Fruit fly (Drosophila melanogaster) whole organism, embryonic: ENCODE results near the gene Col4a1.
A peak's percentile ranks its signal among the peaks of the same experiment; 100 is the strongest.

ENCODE experiments used
- Antp ChIP-seq: fragments of 200-800 bp; sonication (Bioruptor generic); optimal IDR thresholded peaks from 3 replicates; lab custom pipeline; 2016; ENCODE audit warnings: missing biosample characterization, missing genetic modification characterization
- CG10267 ChIP-seq: fragments of 200-800 bp; sonication (Bioruptor generic); optimal IDR thresholded peaks from 2 replicates; lab custom pipeline; 2018; ENCODE audit warnings: missing biosample characterization, mild to moderate bottlenecking, missing genetic modification characterization, moderate library complexity
- CG10274 ChIP-seq: fragments of 200-800 bp; sonication (Bioruptor generic); optimal IDR thresholded peaks from 3 replicates; lab custom pipeline; 2017; ENCODE audit warnings: missing biosample characterization, mild to moderate bottlenecking, missing genetic modification characterization
- CG11093 ChIP-seq: fragments of 200-800 bp; sonication (Bioruptor generic); IDR thresholded peaks from 3 replicates; pipeline ENCODE4 v1.3.6; 2022; ENCODE audit warnings: missing biosample characterization, missing genetic modification characterization
- CG11504 ChIP-seq: fragments of 200-800 bp; sonication (Bioruptor generic); optimal IDR thresholded peaks from 3 replicates; lab custom pipeline; 2019; ENCODE audit warnings: missing biosample characterization, mild to moderate bottlenecking, missing genetic modification characterization, moderate library complexity
- CG12659 ChIP-seq: fragments of 200-800 bp; sonication (Bioruptor generic); optimal IDR thresholded peaks from 3 replicates; lab custom pipeline; 2017; ENCODE audit warnings: mild to moderate bottlenecking, missing biosample characterization, missing genetic modification reagents, missing genetic modification characterization
- CG12942 ChIP-seq: fragments of 200-800 bp; sonication (Bioruptor generic); optimal IDR thresholded peaks from 3 replicates; lab custom pipeline; 2016; ENCODE audit warnings: missing biosample characterization, missing genetic modification characterization
- CG1602 ChIP-seq: fragments of 200-800 bp; sonication (Bioruptor generic); optimal IDR thresholded peaks from 3 replicates; lab custom pipeline; 2016; ENCODE audit warnings: missing biosample characterization, missing genetic modification characterization
- CG1647 ChIP-seq: fragments of 200-800 bp; sonication (Bioruptor generic); optimal IDR thresholded peaks from 3 replicates; lab custom pipeline; 2016; ENCODE audit warnings: missing biosample characterization, missing genetic modification characterization
- CG16813 ChIP-seq: fragments of 200-800 bp; sonication (Bioruptor generic); IDR thresholded peaks from 3 replicates; pipeline ENCODE4 v1.3.6; 2022; ENCODE audit warnings: missing biosample characterization, missing genetic modification characterization; ENCODE audit not compliant: partially characterized antibody
- CG16815 ChIP-seq: fragments of 200-800 bp; sonication (Bioruptor generic); optimal IDR thresholded peaks from 3 replicates; lab custom pipeline; 2017; ENCODE audit warnings: missing biosample characterization, mild to moderate bottlenecking, missing genetic modification characterization
- CG17186 ChIP-seq: fragments of 200-800 bp; sonication (Bioruptor generic); optimal IDR thresholded peaks from 3 replicates; lab custom pipeline; 2017; ENCODE audit warnings: missing biosample characterization, missing genetic modification reagents, missing genetic modification characterization
- CG17359 ChIP-seq: fragments of 200-800 bp; sonication (Bioruptor generic); optimal IDR thresholded peaks from 3 replicates; lab custom pipeline; 2018; ENCODE audit warnings: missing biosample characterization, mild to moderate bottlenecking, missing genetic modification characterization, moderate library complexity
- CG17612 ChIP-seq: fragments of 200-800 bp; sonication (Bioruptor generic); IDR thresholded peaks from 2 replicates; pipeline ENCODE4 v1.3.6; 2022; ENCODE audit warnings: missing biosample characterization, missing genetic modification characterization
- CG1792 ChIP-seq: fragments of 200-800 bp; sonication (Bioruptor generic); optimal IDR thresholded peaks from 2 replicates; lab custom pipeline; 2016; ENCODE audit warnings: missing biosample characterization, missing genetic modification characterization
- CG18476 ChIP-seq: fragments of 200-800 bp; sonication (Bioruptor generic); optimal IDR thresholded peaks from 2 replicates; lab custom pipeline; 2016; ENCODE audit warnings: missing biosample characterization, mild to moderate bottlenecking, missing genetic modification characterization
- CG2202 ChIP-seq: fragments of 200-800 bp; sonication (Bioruptor generic); optimal IDR thresholded peaks from 2 replicates; lab custom pipeline; 2018; ENCODE audit warnings: missing biosample characterization, mild to moderate bottlenecking, missing genetic modification characterization
- CG30431 ChIP-seq: fragments of 200-800 bp; sonication (Bioruptor generic); optimal IDR thresholded peaks from 2 replicates; lab custom pipeline; 2017; ENCODE audit warnings: missing biosample characterization, missing genetic modification characterization
- CG31388 ChIP-seq: fragments of 200-800 bp; sonication (Bioruptor generic); optimal IDR thresholded peaks from 2 replicates; lab custom pipeline; 2016; ENCODE audit warnings: missing biosample characterization, missing genetic modification characterization
- CG34376 ChIP-seq: fragments of 200-800 bp; sonication (Bioruptor generic); optimal IDR thresholded peaks from 2 replicates; lab custom pipeline; 2018; ENCODE audit warnings: missing biosample characterization, mild to moderate bottlenecking, missing genetic modification characterization
- CG4854 ChIP-seq: fragments of 200-800 bp; sonication (Bioruptor generic); optimal IDR thresholded peaks from 2 replicates; lab custom pipeline; 2016; ENCODE audit warnings: missing biosample characterization, missing genetic modification characterization, inconsistent platforms
- CG7271 ChIP-seq: fragments of 200-800 bp; sonication (Bioruptor generic); optimal IDR thresholded peaks from 2 replicates; lab custom pipeline; 2018; ENCODE audit warnings: missing biosample characterization, mild to moderate bottlenecking, missing genetic modification characterization, moderate library complexity
- CG7372 ChIP-seq: fragments of 200-800 bp; sonication (Bioruptor generic); IDR thresholded peaks from 2 replicates; pipeline ENCODE4 v1.3.6; 2022; ENCODE audit warnings: missing biosample characterization, missing genetic modification characterization
- CG7928 ChIP-seq: fragments of 200-800 bp; sonication (Bioruptor generic); optimal IDR thresholded peaks from 2 replicates; lab custom pipeline; 2017; ENCODE audit warnings: missing biosample characterization, mild to moderate bottlenecking, missing genetic modification characterization
- CG8388 ChIP-seq: fragments of 200-800 bp; sonication (Bioruptor generic); optimal IDR thresholded peaks from 2 replicates; lab custom pipeline; 2019; ENCODE audit warnings: missing biosample characterization, mild to moderate bottlenecking, missing genetic modification characterization, moderate library complexity
- Doc3 ChIP-seq: fragments of 200-800 bp; sonication (Bioruptor generic); IDR thresholded peaks from 3 replicates; pipeline ENCODE4 v1.3.6; 2022; ENCODE audit warnings: missing biosample characterization, missing genetic modification characterization; ENCODE audit not compliant: partially characterized antibody
- E2f1 ChIP-seq: fragments of 200-800 bp; sonication (Bioruptor generic); IDR thresholded peaks from 2 replicates; pipeline ENCODE4 v1.3.6; 2022; ENCODE audit warnings: missing biosample characterization, missing genetic modification characterization
- Eip74EF ChIP-seq, 2 experiments: fragments of 200-800 bp in 1 of 2; fragments of >200 bp in 1 of 2; sonication (Bioruptor generic) in 1 of 2; optimal IDR thresholded peaks; 2 replicates each; lab custom pipeline; 2017 to 2019; ENCODE audit warnings: missing biosample characterization in 2 of 2, missing genetic modification characterization in 2 of 2, mild to moderate bottlenecking in 1 of 2, moderate library complexity in 1 of 2
- HmgD ChIP-seq: fragments of 200-800 bp; sonication (Bioruptor generic); optimal IDR thresholded peaks from 3 replicates; lab custom pipeline; 2016; ENCODE audit warnings: missing biosample characterization, missing genetic modification characterization
- Myb ChIP-seq: fragments of 200-800 bp; sonication (Bioruptor generic); optimal IDR thresholded peaks from 2 replicates; lab custom pipeline; 2016; ENCODE audit warnings: missing biosample characterization, missing genetic modification characterization
- Nf-YA ChIP-seq: fragments of 200-800 bp; sonication (Bioruptor generic); IDR thresholded peaks from 2 replicates; pipeline ENCODE4 v1.3.6; 2022; ENCODE audit warnings: missing biosample characterization, missing genetic modification characterization
- Xbp1 ChIP-seq: fragments of 200-800 bp; sonication (Bioruptor generic); optimal IDR thresholded peaks from 3 replicates; lab custom pipeline; 2016; ENCODE audit warnings: missing biosample characterization, mild to moderate bottlenecking, missing genetic modification characterization
- amos ChIP-seq: fragments of 200-800 bp; sonication (Bioruptor generic); IDR thresholded peaks from 2 replicates; pipeline ENCODE4 v1.3.6; 2022; ENCODE audit warnings: missing biosample characterization, missing genetic modification characterization; ENCODE audit not compliant: partially characterized antibody
- btn ChIP-seq: fragments of 200-800 bp; sonication (Bioruptor generic); optimal IDR thresholded peaks from 2 replicates; lab custom pipeline; 2016; ENCODE audit warnings: missing biosample characterization, missing genetic modification characterization
- dysf ChIP-seq: fragments of 200-800 bp; sonication (Bioruptor generic); IDR thresholded peaks from 3 replicates; pipeline ENCODE4 v1.3.6; 2022; ENCODE audit warnings: missing biosample characterization, missing genetic modification characterization
- fu2 ChIP-seq: fragments of 200-800 bp; sonication (Bioruptor generic); optimal IDR thresholded peaks from 2 replicates; lab custom pipeline; 2016; ENCODE audit warnings: missing biosample characterization, missing genetic modification characterization
- gcm ChIP-seq: fragments of 200-800 bp; sonication (Bioruptor generic); optimal IDR thresholded peaks from 2 replicates; lab custom pipeline; 2019; ENCODE audit warnings: missing biosample characterization, mild to moderate bottlenecking, missing genetic modification characterization, moderate library complexity
- hb ChIP-seq: fragments of 200-800 bp; sonication (Bioruptor generic); IDR thresholded peaks from 3 replicates; pipeline ENCODE4 v1.3.6; 2022; ENCODE audit warnings: missing biosample characterization, missing genetic modification characterization; ENCODE audit not compliant: partially characterized antibody
- her ChIP-seq: fragments of 200-800 bp; sonication (Bioruptor generic); optimal IDR thresholded peaks from 2 replicates; lab custom pipeline; 2016; ENCODE audit warnings: missing biosample characterization, missing genetic modification characterization
- lab ChIP-seq: fragments of 200-800 bp; sonication (Bioruptor generic); optimal IDR thresholded peaks from 3 replicates; lab custom pipeline; 2017; ENCODE audit warnings: missing biosample characterization, missing genetic modification characterization, mild to moderate bottlenecking, moderate library complexity, missing genetic modification reagents
- mld ChIP-seq: fragments of 200-800 bp; sonication (Bioruptor generic); IDR thresholded peaks from 3 replicates; pipeline ENCODE4 v1.3.6; 2022; ENCODE audit warnings: missing biosample characterization, missing genetic modification characterization; ENCODE audit not compliant: partially characterized antibody
- nau ChIP-seq: fragments of 200-800 bp; sonication (Bioruptor generic); optimal IDR thresholded peaks from 3 replicates; lab custom pipeline; 2017; ENCODE audit warnings: missing biosample characterization, mild to moderate bottlenecking, missing genetic modification characterization, missing genetic modification reagents
- pum ChIP-seq: fragments of 200-800 bp; sonication (Bioruptor generic); optimal IDR thresholded peaks from 2 replicates; lab custom pipeline; 2016; ENCODE audit warnings: missing biosample characterization, missing genetic modification characterization
- run ChIP-seq: fragments of 200-800 bp; sonication (Bioruptor generic); optimal IDR thresholded peaks from 3 replicates; lab custom pipeline; 2018; ENCODE audit warnings: missing biosample characterization, mild to moderate bottlenecking, missing genetic modification characterization
- scrt ChIP-seq: fragments of 200-800 bp; sonication (Bioruptor generic); optimal IDR thresholded peaks from 2 replicates; lab custom pipeline; 2018; ENCODE audit warnings: missing biosample characterization, mild to moderate bottlenecking, missing genetic modification characterization, moderate library complexity
- slbo ChIP-seq: fragments of 200-800 bp; sonication (Bioruptor generic); IDR thresholded peaks from 2 replicates; pipeline ENCODE4 v1.3.6; 2022; ENCODE audit warnings: missing biosample characterization, missing genetic modification characterization
- sqz ChIP-seq: fragments of 200-800 bp; sonication (Bioruptor generic); optimal IDR thresholded peaks from 3 replicates; lab custom pipeline; 2018; ENCODE audit warnings: missing biosample characterization, mild to moderate bottlenecking, missing genetic modification characterization
- trem ChIP-seq: fragments of 200-800 bp; optimal IDR thresholded peaks from 3 replicates; lab custom pipeline; 2019; ENCODE audit warnings: missing biosample characterization, mild to moderate bottlenecking, missing genetic modification characterization, moderate library complexity
- zfh1 ChIP-seq: fragments of 200-800 bp; sonication (Bioruptor generic); IDR thresholded peaks from 3 replicates; pipeline ENCODE4 v1.3.6; 2022; ENCODE audit warnings: missing biosample characterization, missing genetic modification characterization

The Col4a1 gene

dm6 chr2L:5000287-5000871, 29.0 kb upstream of the Col4a1 start (continued):
- TF ChIP-seq amos (GFP tag; lab: Robert Waterston, UW): no peak
- peak; percentile 78 for TF ChIP-seq CG18476 (GFP tag; lab: Kevin White, UChicago)
- no peak for TF ChIP-seq CG31388 (GFP tag; lab: Kevin White, UChicago)
- peak; percentile 58 for TF ChIP-seq CG7271 (tag; lab: Kevin White, UChicago)
- TF ChIP-seq E2f1 (GFP tag; lab: Robert Waterston, UW): peak; percentile 66
- TF ChIP-seq Doc3 (GFP tag; lab: Robert Waterston, UW): no peak
- peak; percentile 86 for TF ChIP-seq zfh1 (GFP tag; lab: Robert Waterston, UW)
- peak; percentile 67 for TF ChIP-seq nau (GFP tag; lab: Kevin White, UChicago)
- TF ChIP-seq CG4854 (GFP tag; lab: Kevin White, UChicago): peak; percentile 49
- TF ChIP-seq btn (GFP tag; lab: Kevin White, UChicago): no peak
- TF ChIP-seq hb (GFP tag; lab: Robert Waterston, UW): no peak
- peak; percentile 53; the same call in 1 of the 2 replicates for TF ChIP-seq Nf-YA (GFP tag; lab: Robert Waterston, UW)
- peak; percentile 46 for TF ChIP-seq her (GFP tag; lab: Kevin White, UChicago)
- TF ChIP-seq slbo (GFP tag; lab: Robert Waterston, UW): peak; percentile 86
- no peak for TF ChIP-seq mld (GFP tag; lab: Robert Waterston, UW)
- TF ChIP-seq pum (GFP tag; lab: Kevin White, UChicago): peak; percentile 79
- TF ChIP-seq CG7372 (GFP tag; lab: Robert Waterston, UW): peak; percentile 79
- peak; percentile 76 for TF ChIP-seq sqz (GFP tag; lab: Kevin White, UChicago)
- peak; percentile 75 for TF ChIP-seq Antp (GFP tag; lab: Kevin White, UChicago)
- TF ChIP-seq CG30431 (GFP tag; lab: Kevin White, UChicago): peak; percentile 86
- peak; percentile 79 for TF ChIP-seq trem (tag; lab: Kevin White, UChicago)
- no peak for TF ChIP-seq CG17186
- TF ChIP-seq CG11093 (GFP tag; lab: Robert Waterston, UW): peak; percentile 76
- TF ChIP-seq CG8388 (GFP tag; lab: Kevin White, UChicago): peak; percentile 82
- peak; percentile 83 for TF ChIP-seq CG10267
- TF ChIP-seq CG7928 (GFP tag; lab: Kevin White, UChicago): peak; percentile 53
- TF ChIP-seq fu2 (GFP tag; lab: Kevin White, UChicago): peak; percentile 62
- TF ChIP-seq run: peak; percentile 27
- peak in 1 of 2 experiments; percentile 75 for TF ChIP-seq Eip74EF (GFP tag; optimal IDR thresholded peaks at IDR 0.05; lab: Kevin White, UChicago)
- TF ChIP-seq CG16813 (GFP tag; lab: Robert Waterston, UW): 0 out of 3 replicates have a peak, but pooled peaks have one; percentile 13
- peak; percentile 38 for TF ChIP-seq CG10274
- peak; percentile 40; the same call in 1 of the 2 replicates for TF ChIP-seq CG17612
- TF ChIP-seq CG12659 (GFP tag; lab: Kevin White, UChicago): peak; percentile 85
- TF ChIP-seq Myb (GFP tag; lab: Kevin White, UChicago): peak; percentile 54
- peak; percentile 85 for TF ChIP-seq lab (GFP tag; lab: Kevin White, UChicago)
- TF ChIP-seq CG1647 (GFP tag; lab: Kevin White, UChicago): peak; percentile 61
- peak; percentile 78 for TF ChIP-seq scrt (GFP tag; lab: Kevin White, UChicago)
- peak; percentile 76 for TF ChIP-seq CG17359 (tag; lab: Kevin White, UChicago)
- peak; percentile 54 for TF ChIP-seq CG12942 (GFP tag; lab: Kevin White, UChicago)
- peak; percentile 9 for TF ChIP-seq CG1792 (GFP tag; lab: Kevin White, UChicago)
- peak; percentile 79 for TF ChIP-seq Xbp1
- TF ChIP-seq gcm: peak; percentile 89
- peak; percentile 73 for TF ChIP-seq CG1602 (GFP tag; lab: Kevin White, UChicago)
- TF ChIP-seq CG16815 (GFP tag; lab: Kevin White, UChicago): peak; percentile 90
- TF ChIP-seq CG34376 (GFP tag; lab: Kevin White, UChicago): peak; percentile 75
- peak; percentile 69 for TF ChIP-seq HmgD (GFP tag; lab: Kevin White, UChicago)
- peak; percentile 84 for TF ChIP-seq CG11504 (tag; lab: Kevin White, UChicago)
- TF ChIP-seq dysf (GFP tag; lab: Robert Waterston, UW): peak; percentile 86
- TF ChIP-seq CG2202 (tag; lab: Kevin White, UChicago): peak; percentile 85
